Worm (Caenorhabditis elegans) whole organism, early embryonic: ENCODE data around the gene F20B6.4.

ENCODE experiments used
- B0310.2 ChIP-seq: sonication (generic microtip); optimal IDR thresholded peaks from 2 replicates; lab custom pipeline; 2016; ENCODE audit warnings: mild to moderate bottlenecking, missing genetic modification characterization, missing compliant biosample characterization
- F13C5.2 ChIP-seq: sonication (generic microtip); optimal IDR thresholded peaks from 2 replicates; lab custom pipeline; 2017; ENCODE audit warnings: mild to moderate bottlenecking, missing genetic modification characterization, inconsistent platforms, missing compliant biosample characterization
- aly-1 ChIP-seq: sonication (generic microtip); optimal IDR thresholded peaks from 2 replicates; lab custom pipeline; 2016; ENCODE audit warnings: missing genetic modification characterization, missing compliant biosample characterization
- ama-1 ChIP-seq: fragments of 150-350 bp; optimal IDR thresholded peaks from 2 replicates; lab custom pipeline; 2014
- ceh-13 ChIP-seq: fragments of 200-800 bp; sonication (Bioruptor generic); optimal IDR thresholded peaks from 2 replicates; lab custom pipeline; 2018; ENCODE audit warnings: mild to moderate bottlenecking, missing genetic modification characterization, missing compliant biosample characterization
- ceh-36 ChIP-seq: sonication (generic microtip); optimal IDR thresholded peaks from 2 replicates; lab custom pipeline; 2016; ENCODE audit warnings: missing genetic modification characterization, inconsistent platforms, missing compliant biosample characterization
- ets-7 ChIP-seq: sonication (generic microtip); optimal IDR thresholded peaks from 2 replicates; lab custom pipeline; 2016; ENCODE audit warnings: missing genotype, missing genetic modification characterization, missing compliant biosample characterization
- flt-1 ChIP-seq: fragments of 200-800 bp; sonication (Bioruptor generic); IDR thresholded peaks from 2 replicates; pipeline ENCODE4 v1.3.6; 2022; ENCODE audit warnings: missing genetic modification characterization, missing compliant biosample characterization
- hmbx-1 ChIP-seq: sonication (generic microtip); optimal IDR thresholded peaks from 2 replicates; lab custom pipeline; 2016; ENCODE audit warnings: mild to moderate bottlenecking, missing genetic modification characterization, missing compliant biosample characterization
- hmg-4 ChIP-seq: fragments of 200-800 bp; sonication (Bioruptor generic); optimal IDR thresholded peaks from 2 replicates; lab custom pipeline; 2018; ENCODE audit warnings: mild to moderate bottlenecking, missing genetic modification characterization, missing compliant biosample characterization
- hnd-1 ChIP-seq: sonication (generic microtip); optimal IDR thresholded peaks from 2 replicates; lab custom pipeline; 2016; ENCODE audit warnings: missing genetic modification characterization, missing compliant biosample characterization
- pes-1 ChIP-seq: fragments of 200-800 bp; sonication (Bioruptor generic); IDR thresholded peaks from 2 replicates; pipeline ENCODE4 v1.3.6; 2022; ENCODE audit warnings: missing genetic modification reagents, missing genetic modification characterization, missing compliant biosample characterization
- scrt-1 ChIP-seq: fragments of 200-800 bp; sonication (Bioruptor generic); IDR thresholded peaks from 2 replicates; pipeline ENCODE4 v1.3.6; 2022; ENCODE audit warnings: missing genetic modification characterization, missing compliant biosample characterization
- sea-1 ChIP-seq: fragments of 200-800 bp; sonication (Bioruptor generic); conservative IDR thresholded peaks from 2 replicates; pipeline ENCODE4 v1.3.6; 2022; ENCODE audit warnings: missing genetic modification characterization, missing compliant biosample characterization
- tbx-11 ChIP-seq: fragments of 200-800 bp; sonication (Bioruptor generic); IDR thresholded peaks from 2 replicates; pipeline ENCODE4 v1.3.6; 2022; ENCODE audit warnings: missing genetic modification characterization, missing compliant biosample characterization
- tbx-37 ChIP-seq: fragments of 200-800 bp; sonication (Bioruptor generic); conservative IDR thresholded peaks from 2 replicates; pipeline ENCODE4 v1.3.6; 2022; ENCODE audit warnings: missing genetic modification reagents, missing genetic modification characterization, missing compliant biosample characterization
- tra-4 ChIP-seq: sonication (generic microtip); optimal IDR thresholded peaks from 2 replicates; lab custom pipeline; 2017; ENCODE audit warnings: missing genetic modification characterization, missing compliant biosample characterization

Gene F20B6.4

ce11 chrX:4196431-4196830, at the start of gene F20B6.4:
F20B6.4 (minus strand) TSS chrX:4196531.
- no peak for TF ChIP-seq F13C5.2
- TF ChIP-seq flt-1 (GFP tag; lab: Robert Waterston, UW), result no peak
- TF ChIP-seq tra-4 (tag; lab: Kevin White, UChicago), result no peak
- no peak for TF ChIP-seq tbx-11 (GFP tag; lab: Robert Waterston, UW)
- no peak for TF ChIP-seq B0310.2 (tag; lab: Kevin White, UChicago)
- no peak for TF ChIP-seq ets-7 (tag; lab: Kevin White, UChicago)
- TF ChIP-seq hmbx-1 (tag; lab: Kevin White, UChicago), result no peak
- no peak for TF ChIP-seq aly-1 (tag; lab: Kevin White, UChicago)
- no peak for TF ChIP-seq sea-1
- no peak for TF ChIP-seq ama-1 (lab: Kevin White, UChicago)
- no peak for TF ChIP-seq pes-1
- no peak for TF ChIP-seq ceh-13 (GFP tag; lab: Kevin White, UChicago)
- no peak for TF ChIP-seq hmg-4 (GFP tag; lab: Kevin White, UChicago)
- TF ChIP-seq tbx-37 (GFP tag; lab: Robert Waterston, UW), result no peak

- TF ChIP-seq tbx-11 (GFP tag; lab: Robert Waterston, UW) (no peak), hnd-1 (tag; lab: Kevin White, UChicago) (no peak), F13C5.2 (no peak), tra-4 (tag; lab: Kevin White, UChicago) (no peak), B0310.2 (tag; lab: Kevin White, UChicago) (no peak), aly-1 (tag; lab: Kevin White, UChicago) (no peak), ceh-36 (no peak), flt-1 (GFP tag; lab: Robert Waterston, UW) (no peak), sea-1 (no peak)
Observed at ce11 chrX:4245124-4245523, 48.8 kb upstream of the F20B6.4 start.

DNA sequence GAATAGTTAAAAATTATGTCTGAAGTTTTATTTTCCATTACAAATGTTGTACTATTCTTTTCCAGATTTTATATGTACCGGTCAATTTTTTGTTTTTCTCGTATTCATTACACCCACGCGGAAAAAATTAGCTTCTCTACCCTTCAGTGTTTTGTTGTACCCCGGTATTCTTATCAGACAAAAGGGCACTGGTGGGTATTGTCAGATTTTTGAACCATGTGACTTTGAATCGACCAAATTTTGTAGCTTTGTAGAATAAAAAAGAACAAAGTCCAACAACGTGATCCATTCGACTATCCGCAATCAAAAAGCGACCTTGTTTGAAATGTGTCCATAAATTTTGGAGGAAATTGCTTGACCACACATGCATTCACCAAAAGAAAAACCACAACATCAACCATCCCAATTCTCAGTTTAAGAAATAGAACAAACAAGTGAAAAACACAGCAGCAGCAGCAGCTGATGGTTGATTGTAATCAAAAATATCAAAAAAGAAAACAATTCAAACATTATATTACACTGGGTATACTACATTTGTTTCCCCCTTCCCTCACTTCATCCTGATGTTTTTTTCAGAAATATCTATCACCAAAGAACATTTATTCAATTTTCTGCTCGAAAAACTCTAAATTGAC, 48.3 kb upstream of the F20B6.4 start:
- TF ChIP-seq B0310.2 (tag; lab: Kevin White, UChicago) (no peak), F13C5.2 (no peak), sea-1 (no peak), tbx-11 (GFP tag; lab: Robert Waterston, UW) (no peak), ama-1 (lab: Kevin White, UChicago) (no peak), ceh-36 (no peak), flt-1 (GFP tag; lab: Robert Waterston, UW) (no peak), aly-1 (tag; lab: Kevin White, UChicago) (no peak), ceh-13 (GFP tag; lab: Kevin White, UChicago) (no peak), hmbx-1 (tag; lab: Kevin White, UChicago) (no peak), hmg-4 (GFP tag; lab: Kevin White, UChicago) (no peak), hnd-1 (tag; lab: Kevin White, UChicago) (no peak), tra-4 (tag; lab: Kevin White, UChicago) (no peak), tbx-37 (GFP tag; lab: Robert Waterston, UW) (no peak), ets-7 (tag; lab: Kevin White, UChicago) (no peak)

DNA sequence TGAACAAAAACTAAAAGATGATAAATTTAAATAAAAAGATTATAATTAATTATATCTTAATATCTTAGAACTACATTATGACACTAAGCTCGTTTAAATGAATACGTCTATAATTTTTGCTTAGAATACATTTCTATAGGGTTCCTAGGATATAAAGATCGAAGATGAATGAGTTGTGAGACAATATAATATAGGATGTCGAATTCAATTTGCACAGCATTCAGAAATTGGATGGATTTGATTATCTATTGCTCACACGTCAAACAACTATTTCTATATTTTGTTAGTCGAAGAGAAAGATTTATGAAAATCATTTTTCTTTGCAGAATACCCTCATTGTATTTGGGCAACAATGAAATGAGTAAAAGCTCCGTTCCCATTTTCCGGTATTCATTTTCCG, 42.6 kb upstream of the F20B6.4 start:
- TF ChIP-seq flt-1 (GFP tag; lab: Robert Waterston, UW) (no peak), tbx-11 (GFP tag; lab: Robert Waterston, UW) (no peak), scrt-1 (GFP tag; lab: Robert Waterston, UW) (no peak), tbx-37 (GFP tag; lab: Robert Waterston, UW) (no peak), tra-4 (tag; lab: Kevin White, UChicago) (no peak), ets-7 (tag; lab: Kevin White, UChicago) (no peak), hmg-4 (GFP tag; lab: Kevin White, UChicago) (no peak), B0310.2 (tag; lab: Kevin White, UChicago) (no peak), ceh-36 (no peak), F13C5.2 (no peak), hmbx-1 (tag; lab: Kevin White, UChicago) (no peak), ceh-13 (GFP tag; lab: Kevin White, UChicago) (no peak), sea-1 (no peak), aly-1 (tag; lab: Kevin White, UChicago) (no peak), hnd-1 (tag; lab: Kevin White, UChicago) (no peak), pes-1 (no peak)

- TF ChIP-seq aly-1 (tag; lab: Kevin White, UChicago) (no peak), flt-1 (GFP tag; lab: Robert Waterston, UW) (no peak), ceh-13 (GFP tag; lab: Kevin White, UChicago) (no peak)
Observed at ce11 chrX:4235752-4236151, 39.4 kb upstream of the F20B6.4 start, which contains the start of gene rab-37. rab-37 (minus strand) TSS chrX:4235852.

DNA sequence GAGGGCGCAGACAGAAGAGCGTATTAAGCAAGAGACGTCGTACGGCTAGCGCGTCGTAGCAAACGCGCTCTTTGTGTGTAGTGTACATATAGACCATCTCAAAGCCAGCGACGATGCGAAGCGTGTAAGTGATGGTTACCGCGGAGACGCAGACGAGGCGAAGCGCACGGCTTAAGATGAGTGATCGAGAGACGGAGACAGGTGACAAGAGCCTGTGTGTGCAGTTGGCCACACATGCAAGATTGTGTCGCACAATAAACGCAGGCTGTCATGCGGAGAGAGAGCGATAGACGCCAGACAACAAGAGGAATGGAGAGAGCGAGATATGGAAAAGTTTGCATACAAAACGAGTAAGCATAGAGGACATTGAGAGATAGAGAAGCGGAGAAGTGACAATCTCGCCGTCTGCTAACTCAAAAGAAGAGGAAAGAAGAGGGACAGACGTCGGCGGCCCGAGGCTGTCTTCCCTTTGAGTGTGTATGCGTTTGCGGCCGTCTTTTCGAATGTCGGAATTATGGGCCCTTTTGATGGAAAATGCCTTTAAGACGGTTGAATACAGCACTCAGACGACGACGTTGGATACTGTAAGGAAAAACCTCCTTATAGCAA, 26.6 kb upstream of the F20B6.4 start:
- TF ChIP-seq B0310.2 (tag; lab: Kevin White, UChicago), result peak; percentile 37
- TF ChIP-seq pes-1, result 0 out of 2 replicates have a peak, but pooled peaks have one; percentile 24
- no peak for TF ChIP-seq ama-1 (lab: Kevin White, UChicago)

DNA sequence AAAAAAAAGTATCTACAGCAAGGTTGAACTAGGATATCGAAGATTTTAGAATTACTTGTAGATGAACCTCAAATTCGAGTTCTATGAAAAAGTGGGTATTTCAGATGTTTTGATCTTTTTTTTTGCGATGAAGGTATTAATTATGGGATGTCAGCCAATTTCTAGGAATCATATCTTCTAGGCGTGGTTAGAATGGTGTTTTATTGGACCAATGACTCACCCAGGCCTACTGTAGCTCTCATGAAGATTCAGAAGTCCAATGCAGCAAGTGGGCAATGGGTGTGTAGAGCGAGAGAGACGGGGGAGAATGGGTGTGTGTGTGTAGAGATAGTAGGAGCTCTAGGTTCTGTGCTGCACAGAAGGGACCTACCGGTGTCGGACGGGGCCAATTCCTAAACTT, 25.9 kb upstream of the F20B6.4 start:
- TF ChIP-seq tbx-11 (GFP tag; lab: Robert Waterston, UW) (no peak), hmg-4 (GFP tag; lab: Kevin White, UChicago) (no peak), ets-7 (tag; lab: Kevin White, UChicago) (no peak), pes-1 (no peak), aly-1 (tag; lab: Kevin White, UChicago) (no peak), sea-1 (no peak), ceh-36 (no peak), B0310.2 (tag; lab: Kevin White, UChicago) (no peak), scrt-1 (GFP tag; lab: Robert Waterston, UW) (no peak), flt-1 (GFP tag; lab: Robert Waterston, UW) (no peak), tbx-37 (GFP tag; lab: Robert Waterston, UW) (no peak; the same call in 1 of the 2 replicates)
